Fruit fly (Drosophila melanogaster) whole organism, embryonic: ENCODE data around the gene SIDL.

Experiments used
- Adf1 ChIP-seq: fragments of 200-800 bp; sonication (Bioruptor generic); IDR thresholded peaks from 2 replicates; pipeline ENCODE4 v1.3.6; 2022; ENCODE audit warnings: missing biosample characterization, missing genetic modification characterization
- Atf6 ChIP-seq: fragments of 200-800 bp; sonication (Bioruptor generic); IDR thresholded peaks from 2 replicates; pipeline ENCODE4 v1.3.6; 2022; ENCODE audit warnings: missing biosample characterization, missing genetic modification characterization
- CG10209 ChIP-seq: fragments of 200-800 bp; sonication (Bioruptor generic); optimal IDR thresholded peaks from 3 replicates; lab custom pipeline; 2017; ENCODE audit warnings: missing biosample characterization, mild to moderate bottlenecking, missing genetic modification characterization, missing genetic modification reagents
- CG10274 ChIP-seq: fragments of 200-800 bp; sonication (Bioruptor generic); optimal IDR thresholded peaks from 3 replicates; lab custom pipeline; 2017; ENCODE audit warnings: missing biosample characterization, mild to moderate bottlenecking, missing genetic modification characterization
- CG10431 ChIP-seq: fragments of 200-800 bp; sonication (Bioruptor generic); optimal IDR thresholded peaks from 3 replicates; lab custom pipeline; 2018; ENCODE audit warnings: missing biosample characterization, mild to moderate bottlenecking, missing genetic modification characterization
- CG10979 ChIP-seq: fragments of 200-800 bp; sonication (Bioruptor generic); optimal IDR thresholded peaks from 2 replicates; lab custom pipeline; 2018; ENCODE audit warnings: missing biosample characterization, mild to moderate bottlenecking, missing genetic modification characterization, moderate library complexity
- CG13894 ChIP-seq: fragments of 200-800 bp; sonication (Bioruptor generic); optimal IDR thresholded peaks from 3 replicates; lab custom pipeline; 2018; ENCODE audit warnings: missing biosample characterization, mild to moderate bottlenecking, missing genetic modification characterization, moderate library complexity
- CG16779 ChIP-seq: fragments of 200-800 bp; sonication (Bioruptor generic); IDR thresholded peaks from 2 replicates; pipeline ENCODE4 v1.3.6; 2022; ENCODE audit warnings: missing biosample characterization, missing genetic modification characterization
- CG17568 ChIP-seq: fragments of 200-800 bp; sonication (Bioruptor generic); optimal IDR thresholded peaks from 2 replicates; lab custom pipeline; 2018; ENCODE audit warnings: missing biosample characterization, mild to moderate bottlenecking, missing genetic modification characterization, moderate library complexity
- CG18476 ChIP-seq: fragments of 200-800 bp; sonication (Bioruptor generic); optimal IDR thresholded peaks from 2 replicates; lab custom pipeline; 2016; ENCODE audit warnings: missing biosample characterization, mild to moderate bottlenecking, missing genetic modification characterization
- CG2129 ChIP-seq: fragments of 200-800 bp; sonication (Bioruptor generic); IDR thresholded peaks from 2 replicates; pipeline ENCODE4 v1.3.6; 2022; ENCODE audit warnings: missing biosample characterization, missing genetic modification characterization; ENCODE audit not compliant: partially characterized antibody
- CG30020 ChIP-seq: fragments of 200-800 bp; optimal IDR thresholded peaks from 2 replicates; lab custom pipeline; 2019; ENCODE audit warnings: missing biosample characterization, mild to moderate bottlenecking, missing genetic modification characterization, moderate library complexity
- CG31365 ChIP-seq: fragments of 200-800 bp; sonication (Bioruptor generic); optimal IDR thresholded peaks from 2 replicates; lab custom pipeline; 2018; ENCODE audit warnings: missing biosample characterization, mild to moderate bottlenecking, missing genetic modification characterization
- CG3163 ChIP-seq: fragments of 200-800 bp; sonication (Bioruptor generic); optimal IDR thresholded peaks from 3 replicates; lab custom pipeline; 2016; ENCODE audit warnings: missing biosample characterization, missing genetic modification characterization
- CG34376 ChIP-seq: fragments of 200-800 bp; sonication (Bioruptor generic); optimal IDR thresholded peaks from 2 replicates; lab custom pipeline; 2018; ENCODE audit warnings: missing biosample characterization, mild to moderate bottlenecking, missing genetic modification characterization
- CG34422 ChIP-seq: fragments of 200-800 bp; sonication (Bioruptor generic); IDR thresholded peaks from 3 replicates; pipeline ENCODE4 v1.3.6; 2022; ENCODE audit warnings: missing biosample characterization, missing genetic modification characterization
- CG5180 ChIP-seq: fragments of 200-800 bp; sonication (Bioruptor generic); optimal IDR thresholded peaks from 3 replicates; lab custom pipeline; 2017; ENCODE audit warnings: missing biosample characterization, missing genetic modification characterization, mild to moderate bottlenecking, moderate library complexity, missing genetic modification reagents
- CG7271 ChIP-seq: fragments of 200-800 bp; sonication (Bioruptor generic); optimal IDR thresholded peaks from 2 replicates; lab custom pipeline; 2018; ENCODE audit warnings: missing biosample characterization, mild to moderate bottlenecking, missing genetic modification characterization, moderate library complexity
- GATAe ChIP-seq: fragments of 200-800 bp; sonication (Bioruptor generic); conservative IDR thresholded peaks from 2 replicates; pipeline ENCODE4 v1.3.6; 2022; ENCODE audit warnings: missing biosample characterization, missing genetic modification characterization
- HLHmδ ChIP-seq: fragments of 200-800 bp; sonication (Bioruptor generic); optimal IDR thresholded peaks from 2 replicates; lab custom pipeline; 2018; ENCODE audit warnings: missing biosample characterization, mild to moderate bottlenecking, missing genetic modification characterization, moderate library complexity
- Hand ChIP-seq: fragments of 200-800 bp; sonication (Bioruptor generic); optimal IDR thresholded peaks from 2 replicates; lab custom pipeline; 2017; ENCODE audit warnings: mild to moderate bottlenecking, missing biosample characterization, missing genetic modification reagents, missing genetic modification characterization
- Jarid2 ChIP-seq: fragments of 200-800 bp; sonication (Bioruptor generic); optimal IDR thresholded peaks from 3 replicates; lab custom pipeline; 2017; ENCODE audit warnings: mild to moderate bottlenecking, missing biosample characterization, missing genetic modification reagents, missing genetic modification characterization
- Kr ChIP-seq: fragments of 200-800 bp; sonication (Bioruptor generic); optimal IDR thresholded peaks from 2 replicates; lab custom pipeline; 2017; ENCODE audit warnings: missing biosample characterization, mild to moderate bottlenecking, missing genetic modification characterization
- MBD-R2 ChIP-seq: fragments of 200-800 bp; sonication (Bioruptor generic); IDR thresholded peaks from 2 replicates; pipeline ENCODE4 v1.3.6; 2022; ENCODE audit warnings: missing biosample characterization, missing genetic modification characterization
- Mrtf ChIP-seq: fragments of 200-800 bp; sonication (Bioruptor generic); IDR thresholded peaks from 3 replicates; pipeline ENCODE4 v1.3.6; 2022; ENCODE audit warnings: missing biosample characterization, missing genetic modification characterization
- NK7.1 ChIP-seq: fragments of 200-800 bp; sonication (Bioruptor generic); optimal IDR thresholded peaks from 3 replicates; lab custom pipeline; 2016; ENCODE audit warnings: missing biosample characterization, missing genetic modification characterization
- Spps ChIP-seq: fragments of 200-800 bp; sonication (Bioruptor generic); optimal IDR thresholded peaks from 2 replicates; lab custom pipeline; 2018; ENCODE audit warnings: missing biosample characterization, mild to moderate bottlenecking, missing genetic modification characterization
- TFAM ChIP-seq: fragments of 200-800 bp; sonication (Bioruptor generic); optimal IDR thresholded peaks from 2 replicates; lab custom pipeline; 2017; ENCODE audit warnings: missing biosample characterization, missing genetic modification characterization, inconsistent platforms
- Tbp ChIP-seq: fragments of >200 bp; optimal IDR thresholded peaks from 2 replicates; lab custom pipeline; 2018; ENCODE audit warnings: missing biosample characterization, missing genetic modification characterization
- br ChIP-seq: fragments of >200 bp; optimal IDR thresholded peaks from 2 replicates; lab custom pipeline; 2017
- caup ChIP-seq: fragments of 200-800 bp; sonication (Bioruptor generic); optimal IDR thresholded peaks from 3 replicates; lab custom pipeline; 2017; ENCODE audit warnings: missing biosample characterization, mild to moderate bottlenecking, missing genetic modification characterization, moderate library complexity; ENCODE audit not compliant: severe bottlenecking
- danr ChIP-seq: fragments of 200-800 bp; sonication (Bioruptor generic); IDR thresholded peaks from 2 replicates; pipeline ENCODE4 v1.3.6; 2022; ENCODE audit warnings: missing biosample characterization, missing genetic modification characterization
- dati ChIP-seq: fragments of 200-800 bp; sonication (Bioruptor generic); IDR thresholded peaks from 2 replicates; pipeline ENCODE4 v1.3.6; 2022; ENCODE audit warnings: missing biosample characterization, missing genetic modification characterization
- gfzf ChIP-seq: fragments of 200-800 bp; sonication (Bioruptor generic); optimal IDR thresholded peaks from 2 replicates; lab custom pipeline; 2016; ENCODE audit warnings: missing biosample characterization, mild to moderate bottlenecking, missing genetic modification characterization, moderate library complexity
- gt ChIP-seq: fragments of 200-800 bp; sonication (Bioruptor generic); IDR thresholded peaks from 2 replicates; pipeline ENCODE4 v1.3.6; 2022; ENCODE audit warnings: missing biosample characterization, missing genetic modification characterization
- hkb ChIP-seq, 2 experiments: fragments of 200-800 bp in 1 of 2; fragments of >200 bp in 1 of 2; sonication (Bioruptor generic) in 1 of 2; IDR thresholded peaks in 1 of 2; optimal IDR thresholded peaks in 1 of 2; 2 replicates each; pipeline versions ENCODE4 v1.3.6 to Lab custom; 2017 to 2022; ENCODE audit warnings: missing biosample characterization in 1 of 2, missing genetic modification characterization in 1 of 2
- klu ChIP-seq: fragments of 200-800 bp; sonication (Bioruptor generic); IDR thresholded peaks from 2 replicates; pipeline ENCODE4 v1.3.6; 2022; ENCODE audit warnings: missing biosample characterization, missing genetic modification characterization
- lov ChIP-seq, 2 experiments: fragments of 200-800 bp in 1 of 2; fragments of >200 bp in 1 of 2; sonication (Bioruptor generic) in 1 of 2; IDR thresholded peaks in 1 of 2; optimal IDR thresholded peaks in 1 of 2; 2 replicates in 1 of 2; 3 replicates in 1 of 2; pipeline versions ENCODE4 v1.3.6 to Lab custom; 2017 to 2022; ENCODE audit warnings: missing biosample characterization in 1 of 2, missing genetic modification characterization in 1 of 2
- org-1 ChIP-seq: fragments of 200-800 bp; sonication (Bioruptor generic); optimal IDR thresholded peaks from 2 replicates; lab custom pipeline; 2017; ENCODE audit warnings: missing biosample characterization, missing genetic modification characterization
- pita ChIP-seq: fragments of 200-800 bp; sonication (Bioruptor generic); optimal IDR thresholded peaks from 2 replicates; lab custom pipeline; 2017; ENCODE audit warnings: missing biosample characterization, mild to moderate bottlenecking, missing genetic modification characterization
- run ChIP-seq: fragments of 200-800 bp; sonication (Bioruptor generic); optimal IDR thresholded peaks from 3 replicates; lab custom pipeline; 2018; ENCODE audit warnings: missing biosample characterization, mild to moderate bottlenecking, missing genetic modification characterization
- shn ChIP-seq: fragments of 200-800 bp; sonication (Bioruptor generic); optimal IDR thresholded peaks from 3 replicates; lab custom pipeline; 2016; ENCODE audit warnings: missing biosample characterization, missing genetic modification characterization
- sim ChIP-seq: fragments of 200-800 bp; sonication (Bioruptor generic); IDR thresholded peaks from 2 replicates; pipeline ENCODE4 v1.3.6; 2022; ENCODE audit warnings: missing biosample characterization, missing genetic modification characterization
- so ChIP-seq: fragments of 200-800 bp; sonication (Bioruptor generic); IDR thresholded peaks from 3 replicates; pipeline ENCODE4 v1.3.6; 2022; ENCODE audit warnings: missing biosample characterization, missing genetic modification characterization
- tap ChIP-seq: fragments of 200-800 bp; optimal IDR thresholded peaks from 3 replicates; lab custom pipeline; 2019; ENCODE audit warnings: missing biosample characterization, mild to moderate bottlenecking, missing genetic modification characterization, moderate library complexity
- tll ChIP-seq, 2 experiments: fragments of 200-800 bp in 1 of 2; fragments of >200 bp in 1 of 2; sonication (Bioruptor generic) in 1 of 2; optimal IDR thresholded peaks; 2 replicates each; lab custom pipeline; 2017 to 2019; ENCODE audit warnings: missing biosample characterization in 2 of 2, missing genetic modification characterization in 2 of 2, mild to moderate bottlenecking in 1 of 2, moderate library complexity in 1 of 2
- trem ChIP-seq: fragments of 200-800 bp; optimal IDR thresholded peaks from 3 replicates; lab custom pipeline; 2019; ENCODE audit warnings: missing biosample characterization, mild to moderate bottlenecking, missing genetic modification characterization, moderate library complexity
- tup ChIP-seq: fragments of 200-800 bp; sonication (Bioruptor generic); optimal IDR thresholded peaks from 2 replicates; lab custom pipeline; 2016; ENCODE audit warnings: missing biosample characterization, mild to moderate bottlenecking, missing genetic modification characterization, moderate library complexity

The SIDL gene

DNA sequence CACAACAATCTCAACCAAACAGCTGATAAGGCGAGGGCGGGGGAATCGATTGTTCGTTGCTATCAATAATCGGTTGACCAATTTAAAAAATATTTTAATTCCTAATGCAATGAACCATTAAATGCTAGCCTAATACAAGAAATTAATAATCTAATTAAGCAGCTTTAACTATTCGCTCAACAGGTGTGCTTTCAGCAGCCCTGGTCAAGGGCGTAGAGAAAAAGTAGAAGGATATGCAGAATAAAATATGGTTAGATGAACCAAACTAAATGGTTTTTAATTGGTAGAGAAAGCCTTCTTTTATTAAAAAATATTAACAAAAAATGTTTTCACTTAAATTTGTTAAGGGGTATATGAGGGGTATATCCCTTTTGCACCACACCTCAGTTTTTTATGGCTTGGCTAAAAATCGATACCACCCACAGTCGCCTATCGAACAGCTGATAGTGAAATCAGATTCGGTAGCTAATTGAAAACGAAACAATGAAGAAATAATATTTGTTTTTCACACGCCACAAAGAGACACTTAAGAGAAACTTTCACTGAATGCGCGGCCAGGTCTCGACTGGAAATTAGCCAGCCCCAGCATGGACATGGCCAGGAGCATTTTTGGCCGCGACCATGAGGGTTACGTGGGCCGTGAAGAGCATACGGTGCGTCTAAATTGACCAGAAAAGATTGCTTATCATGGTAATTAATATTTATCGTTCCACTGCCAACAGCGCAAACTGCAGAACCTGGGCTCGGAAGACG, at the start of gene SIDL, which contains the start of gene CG12241 (continued):
- no peak for TF ChIP-seq tup (GFP tag; lab: Kevin White, UChicago)
- peak; percentile 31 for TF ChIP-seq CG7271 (tag; lab: Kevin White, UChicago)
- TF ChIP-seq CG31365 (tag; lab: Kevin White, UChicago), result peak; percentile 27
- no peak for TF ChIP-seq Tbp (GFP tag; lab: Kevin White, UChicago)
- peak; percentile 76 for TF ChIP-seq gt
- peak; percentile 85 for TF ChIP-seq Mrtf (GFP tag; lab: Robert Waterston, UW)
- no peak for TF ChIP-seq CG5180 (GFP tag; lab: Kevin White, UChicago)
- peak; percentile 73 for TF ChIP-seq CG10979 (tag; lab: Kevin White, UChicago)
- TF ChIP-seq klu (GFP tag; lab: Robert Waterston, UW), result peak; percentile 89
- peak; percentile 41 for TF ChIP-seq CG10274 (GFP tag; lab: Kevin White, UChicago)
- TF ChIP-seq tap (tag; lab: Kevin White, UChicago), result no peak
- peak; percentile 73 for TF ChIP-seq NK7.1
- TF ChIP-seq shn (GFP tag; lab: Kevin White, UChicago), result peak; percentile 21
- TF ChIP-seq CG13894 (tag; lab: Kevin White, UChicago), result no peak
- peak; percentile 86 for TF ChIP-seq CG18476 (GFP tag; lab: Kevin White, UChicago)
- peak; percentile 83 for TF ChIP-seq caup
- peak; percentile 31 for TF ChIP-seq Spps (tag; lab: Kevin White, UChicago)
- TF ChIP-seq HLHmδ (GFP tag; lab: Kevin White, UChicago), result no peak
- no peak for TF ChIP-seq tll (GFP tag; optimal IDR thresholded peaks at IDR 0.05; lab: Kevin White, UChicago)
- peak; percentile 73 for TF ChIP-seq trem (tag; lab: Kevin White, UChicago)
- TF ChIP-seq sim (GFP tag; lab: Robert Waterston, UW), result peak; percentile 71
- TF ChIP-seq CG10431, result no peak
- TF ChIP-seq pita (GFP tag; lab: Kevin White, UChicago), result no peak
- TF ChIP-seq Adf1 (GFP tag; lab: Robert Waterston, UW), result peak; percentile 23; the same call in 1 of the 2 replicates
- peak; percentile 84 for TF ChIP-seq GATAe (GFP tag; lab: Robert Waterston, UW)
- TF ChIP-seq CG34376 (GFP tag; lab: Kevin White, UChicago), result peak; percentile 71
- no peak for TF ChIP-seq run (tag; lab: Kevin White, UChicago)
- peak; percentile 42 for TF ChIP-seq CG30020 (tag; lab: Kevin White, UChicago)
- TF ChIP-seq CG16779 (GFP tag; lab: Robert Waterston, UW), result peak; percentile 81
- no peak for TF ChIP-seq so (GFP tag; lab: Robert Waterston, UW)
- TF ChIP-seq danr (GFP tag; lab: Robert Waterston, UW), result peak; percentile 87
- TF ChIP-seq CG3163, result no peak
- TF ChIP-seq dati, result peak; percentile 72
- TF ChIP-seq MBD-R2 (GFP tag; lab: Robert Waterston, UW), result peak; percentile 92
- peak; percentile 15 for TF ChIP-seq gfzf (GFP tag; lab: Kevin White, UChicago)
- no peak for TF ChIP-seq Jarid2
- peak; percentile 96 for TF ChIP-seq CG34422 (GFP tag; lab: Robert Waterston, UW)
- no peak for TF ChIP-seq hkb (optimal IDR thresholded peaks at IDR 0.05; lab: Kevin White, UChicago)
- TF ChIP-seq hkb (GFP tag; IDR thresholded peaks at IDR 0.05; lab: Robert Waterston, UW), result peak; percentile 93
- peak; percentile 58 for TF ChIP-seq Atf6 (GFP tag; lab: Robert Waterston, UW)
- TF ChIP-seq CG17568, result no peak
- TF ChIP-seq lov (optimal IDR thresholded peaks at IDR 0.05; lab: Kevin White, UChicago), result no peak
- peak; percentile 88 for TF ChIP-seq lov (GFP tag; IDR thresholded peaks at IDR 0.05; lab: Robert Waterston, UW)
- TF ChIP-seq Hand (GFP tag; lab: Kevin White, UChicago), result no peak
- TF ChIP-seq CG2129 (GFP tag; lab: Robert Waterston, UW), result no peak
- TF ChIP-seq org-1, result peak; percentile 11
- no peak for TF ChIP-seq TFAM
- peak; percentile 61 for TF ChIP-seq CG10209 (GFP tag; lab: Kevin White, UChicago)
- no peak for TF ChIP-seq br (lab: Kevin White, UChicago)
- no peak for TF ChIP-seq Kr (GFP tag; lab: Kevin White, UChicago)
